Worm (Caenorhabditis elegans): ENCODE results near the gene clec-256.

clec-256 gene

DNA sequence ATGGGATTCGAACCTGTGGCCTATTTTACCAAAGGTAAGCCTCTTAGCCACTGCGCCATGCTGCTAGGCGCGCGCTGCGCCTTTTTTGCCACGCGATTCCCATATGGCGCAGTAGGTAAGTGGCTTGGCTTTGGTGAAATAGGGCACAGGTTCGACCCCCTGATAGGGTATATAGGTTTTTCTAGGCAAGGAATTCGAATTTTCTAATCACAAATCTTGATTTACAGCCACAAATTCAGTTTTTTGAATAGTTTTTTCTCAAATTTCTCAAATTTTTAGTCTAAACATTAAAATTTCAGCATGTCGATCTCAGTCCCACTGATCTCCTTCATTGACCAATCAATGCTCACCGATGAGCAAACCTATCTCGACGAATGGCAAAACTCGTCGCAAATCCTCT, 39.2 kb downstream of the clec-256 start, which contains the start of gene C54E10.3:
C54E10.3 (plus strand) TSS at position 301 of the 400 bp plus-strand sequence.
- TF ChIP-seq pag-3 (tag; optimal IDR thresholded peaks at IDR 0.05; ENCODE audit: borderline replicate concordance, insufficient read depth) (no peak), lin-35 (GFP tag; optimal IDR thresholded peaks at IDR 0.05) (no peak), nhr-77 (tag; optimal IDR thresholded peaks at IDR 0.05) (no peak), aha-1 (tag; optimal IDR thresholded peaks at IDR 0.05) (no peak), nhr-12 (tag; optimal IDR thresholded peaks at IDR 0.05) (no peak), unc-30 (tag; optimal IDR thresholded peaks at IDR 0.05) (no peak), ceh-88 (GFP tag; IDR thresholded peaks at IDR 0.05) (no peak), pax-3 (tag; optimal IDR thresholded peaks at IDR 0.05) (no peak), efl-1 (optimal IDR thresholded peaks at IDR 0.05) (no peak), efl-1 (GFP tag; optimal IDR thresholded peaks at IDR 0.05 in 1 of 2) (no peak)

DNA sequence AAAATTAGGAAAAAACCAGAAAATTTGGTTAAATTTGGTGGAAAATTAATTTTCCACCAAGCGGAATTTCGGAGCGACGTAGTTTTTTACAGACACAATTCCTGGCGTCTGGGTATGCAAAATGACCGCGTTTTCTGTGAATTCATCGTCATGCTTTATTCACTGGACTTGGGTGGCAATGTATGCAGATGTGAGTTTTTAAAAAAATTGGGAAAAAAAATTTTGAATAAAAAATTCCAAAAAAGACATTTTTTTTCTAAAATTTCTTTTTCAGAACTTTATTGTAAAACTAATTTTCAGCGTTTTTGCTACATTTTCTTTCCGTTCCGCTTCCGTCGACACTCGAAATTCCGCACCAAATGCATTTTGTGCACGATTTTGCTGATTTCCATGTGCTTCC, 39.9 kb downstream of the clec-256 start, which contains the start of gene C54E10.7:
C54E10.7 (plus strand) TSS at position 301 of the 400 bp plus-strand sequence.
- TF ChIP-seq swsn-7 (tag; optimal IDR thresholded peaks at IDR 0.05) (no peak), nhr-12 (tag; optimal IDR thresholded peaks at IDR 0.05) (no peak), nhr-76 (tag; optimal IDR thresholded peaks at IDR 0.05) (no peak), snu-23 (GFP tag; optimal IDR thresholded peaks at IDR 0.05) (no peak), unc-30 (tag; optimal IDR thresholded peaks at IDR 0.05) (no peak), nhr-28 (tag; optimal IDR thresholded peaks at IDR 0.05) (no peak), mef-2 (tag; optimal IDR thresholded peaks at IDR 0.05) (no peak), Y116A8C.19 (tag; optimal IDR thresholded peaks at IDR 0.05; ENCODE audit: borderline replicate concordance) (no peak), ama-1 (optimal IDR thresholded peaks at IDR 0.05) (no peak), nhr-19 (GFP tag; conservative IDR thresholded peaks at IDR 0.05) (no peak), ceh-82 (tag; optimal IDR thresholded peaks at IDR 0.05) (no peak), sup-37 (GFP tag; optimal IDR thresholded peaks at IDR 0.05) (no peak)

DNA sequence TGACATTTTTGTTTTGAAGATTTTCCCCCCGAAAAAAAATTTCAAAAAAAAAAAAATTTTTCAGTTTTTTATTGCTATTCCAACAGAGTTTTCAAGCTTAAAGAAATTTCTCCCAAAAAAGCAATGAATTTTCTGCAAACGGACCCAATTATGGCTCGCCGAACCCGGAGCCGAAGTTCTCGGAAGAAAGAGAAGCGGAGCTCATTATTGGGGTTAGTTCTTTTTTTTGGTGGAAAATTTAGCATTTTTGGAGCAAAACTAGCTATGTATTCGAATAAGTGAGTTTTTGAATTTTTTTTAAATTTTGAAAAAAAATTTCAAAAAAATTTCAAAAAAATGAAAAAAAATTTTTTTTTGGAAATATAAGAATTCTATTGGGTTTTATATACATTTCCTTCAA, 48.2 kb downstream of the clec-256 start, which contains the start of gene ncs-5:
ncs-5 (plus strand) TSS at position 124 of the 400 bp plus-strand sequence.
- TF ChIP-seq lin-39 (tag; optimal IDR thresholded peaks at IDR 0.05) (no peak), irx-1 (tag; optimal IDR thresholded peaks at IDR 0.05) (no peak), snu-23 (GFP tag; optimal IDR thresholded peaks at IDR 0.05) (no peak), fkh-4 (tag; optimal IDR thresholded peaks at IDR 0.05; ENCODE audit: borderline replicate concordance) (no peak), nhr-84 (tag; optimal IDR thresholded peaks at IDR 0.05) (no peak), hpl-2 (GFP tag; optimal IDR thresholded peaks at IDR 0.05) (no peak), mab-9 (GFP tag; IDR thresholded peaks at IDR 0.05) (no peak), nhr-47 (tag; optimal IDR thresholded peaks at IDR 0.05) (no peak), C34B4.2 (tag; optimal IDR thresholded peaks at IDR 0.05) (no peak), mef-2 (tag; optimal IDR thresholded peaks at IDR 0.05) (no peak), efl-3 (GFP tag; optimal IDR thresholded peaks at IDR 0.05) (no peak), xbp-1 (tag; optimal IDR thresholded peaks at IDR 0.05) (no peak), lin-14 (GFP tag; optimal IDR thresholded peaks at IDR 0.05) (no peak), sox-4 (tag; optimal IDR thresholded peaks at IDR 0.05) (no peak), ceh-82 (tag; optimal IDR thresholded peaks at IDR 0.05) (no peak), elt-2 (tag; optimal IDR thresholded peaks at IDR 0.05) (no peak), ets-5 (GFP tag; IDR thresholded peaks at IDR 0.05) (no peak), efl-1 (optimal IDR thresholded peaks at IDR 0.05) (no peak), efl-1 (GFP tag; optimal IDR thresholded peaks at IDR 0.05 in 1 of 2) (no peak), nhr-85 (tag) (no peak), sptf-1 (tag; optimal IDR thresholded peaks at IDR 0.05) (no peak)

DNA sequence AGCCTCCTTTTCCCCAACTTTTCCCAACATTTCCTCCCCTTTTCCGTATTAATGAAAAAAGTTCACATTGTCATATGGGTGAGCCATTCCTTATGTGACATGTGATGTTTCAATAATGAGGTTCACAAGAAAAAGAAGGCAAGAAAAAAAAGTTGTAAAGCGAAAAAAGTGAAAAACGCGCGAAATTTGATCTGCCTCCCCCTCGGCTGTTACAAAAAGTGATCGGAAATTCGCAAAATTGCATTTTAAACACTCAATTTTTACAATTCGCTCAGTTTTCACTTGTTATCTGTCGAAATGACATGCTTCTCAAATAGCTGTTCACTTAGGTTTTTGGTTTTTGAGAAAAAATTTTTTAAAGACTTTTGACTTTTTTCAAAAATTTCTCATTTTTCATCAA, 50.1 kb downstream of the clec-256 start:
- TF ChIP-seq lin-14 (GFP tag; optimal IDR thresholded peaks at IDR 0.05), result peak; percentile 45
- TF ChIP-seq hlh-4 (tag; optimal IDR thresholded peaks at IDR 0.05), result no peak
- no peak for TF ChIP-seq vab-15 (tag; optimal IDR thresholded peaks at IDR 0.05)
- no peak for TF ChIP-seq unc-30 (tag; optimal IDR thresholded peaks at IDR 0.05)
- no peak for TF ChIP-seq C16A3.4 (tag; optimal IDR thresholded peaks at IDR 0.05)
- TF ChIP-seq ces-1 (GFP tag; optimal IDR thresholded peaks at IDR 0.05), result no peak
- no peak for TF ChIP-seq nhr-19 (GFP tag; conservative IDR thresholded peaks at IDR 0.05)
- TF ChIP-seq swsn-7 (tag; optimal IDR thresholded peaks at IDR 0.05), result no peak
- TF ChIP-seq ceh-88 (GFP tag; IDR thresholded peaks at IDR 0.05), result no peak
- TF ChIP-seq ztf-4 (tag; optimal IDR thresholded peaks at IDR 0.05), result no peak
- no peak for TF ChIP-seq sup-37 (GFP tag; optimal IDR thresholded peaks at IDR 0.05)
- peak; percentile 32 for TF ChIP-seq nhr-85 (tag)
- no peak for TF ChIP-seq aly-2 (tag; optimal IDR thresholded peaks at IDR 0.05)
- TF ChIP-seq fkh-10 (GFP tag; optimal IDR thresholded peaks at IDR 0.05), result peak; percentile 91
- no peak for TF ChIP-seq snu-23 (GFP tag; optimal IDR thresholded peaks at IDR 0.05)
- no peak for TF ChIP-seq zag-1 (tag; optimal IDR thresholded peaks at IDR 0.05)
- no peak for TF ChIP-seq grh-1 (GFP tag; IDR thresholded peaks at IDR 0.05)
- TF ChIP-seq skn-1 (tag; optimal IDR thresholded peaks at IDR 0.05), result no peak
- TF ChIP-seq C34B4.2 (tag; optimal IDR thresholded peaks at IDR 0.05), result no peak
